Worm (Caenorhabditis elegans): ENCODE results near the gene Y46E12BL.2.

Gene Y46E12BL.2

DNA sequence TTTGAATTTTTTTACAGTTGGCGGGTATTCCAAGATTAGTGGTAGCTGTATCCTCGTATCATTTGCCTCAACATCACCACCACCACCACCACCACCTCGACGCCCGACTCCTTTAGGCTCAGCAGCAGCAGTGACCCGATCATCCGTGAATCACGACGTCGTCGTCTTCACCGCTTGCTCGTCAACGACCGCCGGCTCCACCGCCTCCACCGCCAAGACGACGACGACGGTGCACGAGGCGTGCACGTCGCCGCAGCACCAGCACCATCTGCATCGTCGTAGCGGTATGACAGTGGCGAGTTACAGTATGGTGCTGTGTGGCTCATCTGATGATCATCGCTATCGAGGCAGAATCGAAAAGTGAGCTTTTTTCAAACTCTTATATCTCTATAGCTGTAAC is 35.4 kb downstream of the Y46E12BL.2 start, which contains the start of gene rga-9:
TSS of gene rga-9 (plus strand) at position 16 of the 400 bp plus-strand sequence.
- TF ChIP-seq peb-1 (tag; optimal IDR thresholded peaks at IDR 0.05) (no peak), sma-9 (GFP tag; optimal IDR thresholded peaks at IDR 0.05) (no peak), sma-9 (tag; optimal IDR thresholded peaks at IDR 0.05) (no peak), ama-1 (optimal IDR thresholded peaks at IDR 0.05) (no peak), lin-13 (GFP tag; optimal IDR thresholded peaks at IDR 0.05) (no peak), skn-1 (tag; optimal IDR thresholded peaks at IDR 0.05) (no peak), elt-3 (tag; optimal IDR thresholded peaks at IDR 0.05) (no peak), nhr-12 (tag; optimal IDR thresholded peaks at IDR 0.05) (no peak), nhr-23 (tag; optimal IDR thresholded peaks at IDR 0.05) (no peak), elt-1 (tag; optimal IDR thresholded peaks at IDR 0.05) (no peak), nhr-11 (tag; optimal IDR thresholded peaks at IDR 0.05) (no peak), nhr-21 (tag; optimal IDR thresholded peaks at IDR 0.05) (no peak), blmp-1 (tag; optimal IDR thresholded peaks at IDR 0.05; ENCODE audit: insufficient read depth) (no peak), crh-2 (tag; optimal IDR thresholded peaks at IDR 0.05) (no peak), ztf-11 (tag; optimal IDR thresholded peaks at IDR 0.05) (no peak), unc-39 (tag; optimal IDR thresholded peaks at IDR 0.05) (no peak), nhr-77 (tag; optimal IDR thresholded peaks at IDR 0.05) (no peak), nhr-237 (tag; optimal IDR thresholded peaks at IDR 0.05) (no peak)

DNA sequence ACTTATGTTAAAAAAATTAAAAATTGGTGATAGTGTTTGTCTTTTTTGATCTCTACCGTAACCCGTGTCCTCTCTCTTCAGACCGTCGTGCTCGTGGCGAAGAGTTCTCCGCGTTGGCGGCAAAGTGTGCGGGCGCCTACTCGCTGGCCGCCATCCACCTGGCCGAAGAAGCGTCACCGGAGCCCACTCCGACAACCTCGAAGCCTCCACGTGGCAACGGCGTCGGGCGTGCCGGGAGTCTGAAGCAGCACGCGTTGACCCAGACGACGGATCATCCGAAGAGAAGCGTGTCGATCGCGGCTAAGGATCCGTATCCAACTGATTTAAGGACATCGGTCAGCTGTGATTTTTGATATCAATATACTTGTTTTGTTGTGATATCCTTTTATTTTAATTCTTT is 40.2 kb downstream of the Y46E12BL.2 start:
- TF ChIP-seq elt-3 (tag; optimal IDR thresholded peaks at IDR 0.05) (no peak), aly-2 (tag; optimal IDR thresholded peaks at IDR 0.05) (no peak), nhr-129 (tag; optimal IDR thresholded peaks at IDR 0.05) (no peak), nhr-23 (tag; optimal IDR thresholded peaks at IDR 0.05) (no peak), alr-1 (tag; optimal IDR thresholded peaks at IDR 0.05) (no peak), dmd-4 (tag; optimal IDR thresholded peaks at IDR 0.05) (no peak), egl-27 (tag; optimal IDR thresholded peaks at IDR 0.05) (no peak), ama-1 (optimal IDR thresholded peaks at IDR 0.05) (no peak), lin-11 (tag; optimal IDR thresholded peaks at IDR 0.05) (no peak), mbf-1 (tag; optimal IDR thresholded peaks at IDR 0.05) (no peak), F13H6.1 (tag; optimal IDR thresholded peaks at IDR 0.05) (no peak), ceh-16 (tag; optimal IDR thresholded peaks at IDR 0.05) (no peak), unc-39 (tag; optimal IDR thresholded peaks at IDR 0.05) (no peak), fos-1 (tag; optimal IDR thresholded peaks at IDR 0.05) (no peak), nhr-21 (tag; optimal IDR thresholded peaks at IDR 0.05) (no peak)
